Fruit fly (Drosophila melanogaster) whole organism, adult: ENCODE measurements around the gene Aef1.

Experiments
- CG11617 ChIP-seq: fragments of 200-800 bp; sonication (Bioruptor generic); optimal IDR thresholded peaks from 2 replicates; lab custom pipeline; 2017; ENCODE audit warnings: mild to moderate bottlenecking, missing biosample characterization, missing genetic modification reagents, missing genetic modification characterization
- CG12768 ChIP-seq: fragments of 200-800 bp; sonication (Bioruptor generic); optimal IDR thresholded peaks from 2 replicates; lab custom pipeline; 2017; ENCODE audit warnings: missing biosample characterization, missing genetic modification characterization, mild to moderate bottlenecking, moderate library complexity, missing genetic modification reagents
- CG14711 ChIP-seq: fragments of 200-800 bp; sonication (Bioruptor generic); optimal IDR thresholded peaks from 2 replicates; lab custom pipeline; 2018; ENCODE audit warnings: missing biosample characterization, mild to moderate bottlenecking, missing genetic modification characterization, moderate library complexity
- CG1620 ChIP-seq: fragments of 200-800 bp; sonication (Bioruptor generic); optimal IDR thresholded peaks from 2 replicates; lab custom pipeline; 2016; ENCODE audit warnings: missing biosample characterization, missing genetic modification characterization
- CG33017 ChIP-seq: fragments of 200-800 bp; sonication (Bioruptor generic); optimal IDR thresholded peaks from 2 replicates; lab custom pipeline; 2018; ENCODE audit warnings: missing biosample characterization, mild to moderate bottlenecking, missing genetic modification characterization, moderate library complexity
- CG5204 ChIP-seq: fragments of 200-800 bp; sonication (Bioruptor generic); optimal IDR thresholded peaks from 2 replicates; lab custom pipeline; 2016; ENCODE audit warnings: missing biosample characterization, missing genetic modification characterization
- CG7045 ChIP-seq: fragments of 200-800 bp; sonication (Bioruptor generic); optimal IDR thresholded peaks from 2 replicates; lab custom pipeline; 2017; ENCODE audit warnings: missing biosample characterization, mild to moderate bottlenecking, missing genetic modification characterization
- CG7101 ChIP-seq: fragments of 200-800 bp; sonication (Bioruptor generic); optimal IDR thresholded peaks from 2 replicates; lab custom pipeline; 2018; ENCODE audit warnings: missing biosample characterization, mild to moderate bottlenecking, missing genetic modification characterization, moderate library complexity
- Clk ChIP-seq: fragments of 200-800 bp; sonication (Bioruptor generic); optimal IDR thresholded peaks from 2 replicates; lab custom pipeline; 2017; ENCODE audit warnings: missing biosample characterization, missing genetic modification characterization
- Crg-1 ChIP-seq: fragments of 200-800 bp; sonication (Bioruptor generic); optimal IDR thresholded peaks from 2 replicates; lab custom pipeline; 2016; ENCODE audit warnings: missing biosample characterization, missing genetic modification characterization
- Hr96 ChIP-seq: fragments of 200-800 bp; sonication (Bioruptor generic); optimal IDR thresholded peaks from 2 replicates; lab custom pipeline; 2016; ENCODE audit warnings: missing biosample characterization, missing genetic modification characterization
- Mnt ChIP-seq: fragments of 200-800 bp; sonication (Bioruptor generic); optimal IDR thresholded peaks from 2 replicates; lab custom pipeline; 2016; ENCODE audit warnings: missing biosample characterization, mild to moderate bottlenecking, missing genetic modification characterization
- bab1 ChIP-seq: fragments of 200-800 bp; sonication (Bioruptor generic); optimal IDR thresholded peaks from 3 replicates; lab custom pipeline; 2019; ENCODE audit warnings: missing biosample characterization, mild to moderate bottlenecking, missing genetic modification characterization, moderate library complexity
- cic ChIP-seq: fragments of 200-800 bp; sonication (Bioruptor generic); optimal IDR thresholded peaks from 2 replicates; lab custom pipeline; 2017; ENCODE audit warnings: missing biosample characterization, mild to moderate bottlenecking, missing genetic modification characterization, moderate library complexity
- cnc ChIP-seq, 2 experiments: fragments of >200 bp; optimal IDR thresholded peaks; 2 replicates each; lab custom pipeline; 2017
- kay ChIP-seq: fragments of 200-800 bp; sonication (Bioruptor generic); peaks from one replicate; lab custom pipeline; 2016; ENCODE audit warnings: missing biosample characterization, missing genetic modification characterization, borderline replicate concordance
- ovo ChIP-seq: fragments of 200-800 bp; sonication (Bioruptor generic); optimal IDR thresholded peaks from 2 replicates; lab custom pipeline; 2016; ENCODE audit warnings: missing biosample characterization, missing genetic modification characterization
- pad ChIP-seq: fragments of 200-800 bp; sonication (Bioruptor generic); optimal IDR thresholded peaks from 3 replicates; lab custom pipeline; 2017; ENCODE audit warnings: missing biosample characterization, missing genetic modification characterization, mild to moderate bottlenecking, moderate library complexity, missing genetic modification reagents
- tj ChIP-seq: fragments of 200-800 bp; sonication (Bioruptor generic); optimal IDR thresholded peaks from 3 replicates; lab custom pipeline; 2017; ENCODE audit warnings: missing biosample characterization, mild to moderate bottlenecking, missing genetic modification characterization, moderate library complexity
- toe ChIP-seq: fragments of 200-800 bp; sonication (Bioruptor generic); optimal IDR thresholded peaks from 2 replicates; lab custom pipeline; 2016; ENCODE audit warnings: missing biosample characterization, missing genetic modification characterization

Aef1 gene

dm6 chr3L:21449336-21449735 is 16.1 kb downstream of the Aef1 start:
- TF ChIP-seq cic (GFP tag; lab: Kevin White, UChicago), result no peak
- no peak for TF ChIP-seq CG5204 (GFP tag; lab: Kevin White, UChicago)
- no peak for TF ChIP-seq CG33017 (tag; lab: Kevin White, UChicago)
- TF ChIP-seq CG7101 (tag; lab: Kevin White, UChicago), result no peak
- TF ChIP-seq kay, result no peak
- TF ChIP-seq pad (GFP tag; lab: Kevin White, UChicago), result no peak
- no peak for TF ChIP-seq Mnt (GFP tag; lab: Kevin White, UChicago)
- no peak for TF ChIP-seq CG12768 (GFP tag; lab: Kevin White, UChicago)
- no peak for TF ChIP-seq tj
- no peak for TF ChIP-seq ovo (GFP tag; lab: Kevin White, UChicago)
- no peak for TF ChIP-seq toe (GFP tag; lab: Kevin White, UChicago)
- no peak for TF ChIP-seq CG14711
- no peak for TF ChIP-seq CG11617
- no peak for TF ChIP-seq Hr96 (GFP tag; lab: Kevin White, UChicago)
- TF ChIP-seq CG7045 (GFP tag; lab: Kevin White, UChicago), result no peak
- TF ChIP-seq bab1 (GFP tag; lab: Kevin White, UChicago), result no peak
- TF ChIP-seq Clk, result no peak
- TF ChIP-seq CG1620 (GFP tag; lab: Kevin White, UChicago), result no peak

dm6 chr3L:21450486-21450885 is 17.3 kb downstream of the Aef1 start:
- no peak for TF ChIP-seq Clk
- TF ChIP-seq tj, result no peak
- TF ChIP-seq Hr96 (GFP tag; lab: Kevin White, UChicago), result no peak
- TF ChIP-seq CG7101 (tag; lab: Kevin White, UChicago), result no peak
- TF ChIP-seq cic (GFP tag; lab: Kevin White, UChicago), result no peak
- TF ChIP-seq Mnt (GFP tag; lab: Kevin White, UChicago), result no peak
- no peak for TF ChIP-seq Crg-1 (GFP tag; lab: Kevin White, UChicago)
- TF ChIP-seq CG11617, result no peak
- no peak for TF ChIP-seq CG1620 (GFP tag; lab: Kevin White, UChicago)
- no peak for TF ChIP-seq CG33017 (tag; lab: Kevin White, UChicago)
- no peak for TF ChIP-seq cnc (optimal IDR thresholded peaks at IDR 0.05; lab: Kevin White, UChicago)
- TF ChIP-seq CG12768 (GFP tag; lab: Kevin White, UChicago), result no peak
- TF ChIP-seq kay, result no peak
- TF ChIP-seq ovo (GFP tag; lab: Kevin White, UChicago), result no peak
- no peak for TF ChIP-seq bab1 (GFP tag; lab: Kevin White, UChicago)

- TF ChIP-seq cic (GFP tag; lab: Kevin White, UChicago) (no peak), Hr96 (GFP tag; lab: Kevin White, UChicago) (no peak), CG1620 (GFP tag; lab: Kevin White, UChicago) (no peak)
Observed at dm6 chr3L:21453623-21454022, 20.4 kb downstream of the Aef1 start.

dm6 chr3L:21455196-21455595 is 22.0 kb downstream of the Aef1 start:
- TF ChIP-seq bab1 (GFP tag; lab: Kevin White, UChicago) (no peak), CG12768 (GFP tag; lab: Kevin White, UChicago) (no peak), CG7101 (tag; lab: Kevin White, UChicago) (no peak), toe (GFP tag; lab: Kevin White, UChicago) (no peak), Clk (no peak), CG7045 (GFP tag; lab: Kevin White, UChicago) (no peak), CG14711 (no peak), ovo (GFP tag; lab: Kevin White, UChicago) (no peak), cic (GFP tag; lab: Kevin White, UChicago) (no peak), Mnt (GFP tag; lab: Kevin White, UChicago) (no peak), CG11617 (no peak), Crg-1 (GFP tag; lab: Kevin White, UChicago) (no peak)

- no peak for TF ChIP-seq CG1620 (GFP tag; lab: Kevin White, UChicago)
Observed at dm6 chr3L:21458736-21459135, 25.5 kb downstream of the Aef1 start.

- no peak for TF ChIP-seq CG7101 (tag; lab: Kevin White, UChicago)
- no peak for TF ChIP-seq Crg-1 (GFP tag; lab: Kevin White, UChicago)
- TF ChIP-seq pad (GFP tag; lab: Kevin White, UChicago), result no peak
- TF ChIP-seq CG33017 (tag; lab: Kevin White, UChicago), result no peak
- no peak for TF ChIP-seq Mnt (GFP tag; lab: Kevin White, UChicago)
- TF ChIP-seq kay, result no peak
- no peak for TF ChIP-seq cic (GFP tag; lab: Kevin White, UChicago)
- no peak for TF ChIP-seq toe (GFP tag; lab: Kevin White, UChicago)
- TF ChIP-seq CG7045 (GFP tag; lab: Kevin White, UChicago), result no peak
- no peak for TF ChIP-seq cnc (optimal IDR thresholded peaks at IDR 0.05; lab: Kevin White, UChicago)
- TF ChIP-seq CG5204 (GFP tag; lab: Kevin White, UChicago), result no peak
- TF ChIP-seq tj, result no peak
- TF ChIP-seq Clk, result no peak
Observed at dm6 chr3L:21460149-21460873, 27.1 kb downstream of the Aef1 start.

- TF ChIP-seq bab1 (GFP tag; lab: Kevin White, UChicago), result no peak
- no peak for TF ChIP-seq CG33017 (tag; lab: Kevin White, UChicago)
- TF ChIP-seq ovo (GFP tag; lab: Kevin White, UChicago), result no peak
- no peak for TF ChIP-seq cic (GFP tag; lab: Kevin White, UChicago)
- TF ChIP-seq CG7045 (GFP tag; lab: Kevin White, UChicago), result no peak
- no peak for TF ChIP-seq CG5204 (GFP tag; lab: Kevin White, UChicago)
- TF ChIP-seq Crg-1 (GFP tag; lab: Kevin White, UChicago), result no peak
- no peak for TF ChIP-seq CG14711
- TF ChIP-seq CG7101 (tag; lab: Kevin White, UChicago), result no peak
- no peak for TF ChIP-seq tj
- no peak for TF ChIP-seq cnc (optimal IDR thresholded peaks at IDR 0.05; lab: Kevin White, UChicago)
- TF ChIP-seq toe (GFP tag; lab: Kevin White, UChicago), result no peak
- no peak for TF ChIP-seq kay
- TF ChIP-seq Clk, result no peak
- TF ChIP-seq Mnt (GFP tag; lab: Kevin White, UChicago), result no peak
- TF ChIP-seq CG1620 (GFP tag; lab: Kevin White, UChicago), result no peak
- TF ChIP-seq CG11617, result no peak
- no peak for TF ChIP-seq pad (GFP tag; lab: Kevin White, UChicago)
Observed at dm6 chr3L:21462860-21463259, 29.6 kb downstream of the Aef1 start.
